Worm (Caenorhabditis elegans): ENCODE measurements around the gene rhi-1.

DNA sequence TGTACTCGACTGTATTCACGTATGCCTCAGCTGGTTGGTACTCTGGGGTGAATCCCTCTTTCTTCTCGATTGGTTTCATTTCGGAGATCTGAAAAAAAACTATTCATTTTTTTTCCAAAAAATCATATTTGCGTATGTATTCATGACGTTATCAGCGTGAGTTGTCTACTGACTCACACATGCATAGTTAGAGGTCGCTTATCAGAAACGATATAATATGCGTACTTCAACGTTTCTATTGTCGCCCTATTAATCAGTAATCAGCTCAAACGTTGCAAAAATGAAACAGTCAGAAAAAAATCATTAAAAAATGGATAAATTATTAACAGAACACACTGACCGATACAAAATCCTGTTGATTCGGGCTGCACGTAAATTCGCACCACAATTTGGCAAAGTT lies 29.8 kb upstream of the rhi-1 start:
- no peak for TF ChIP-seq elt-3 (tag; optimal IDR thresholded peaks at IDR 0.05)
- no peak for TF ChIP-seq sptf-1 (tag; optimal IDR thresholded peaks at IDR 0.05)
- TF ChIP-seq lsy-2 (tag; optimal IDR thresholded peaks at IDR 0.05), result no peak
- no peak for TF ChIP-seq unc-62 (GFP tag; optimal IDR thresholded peaks at IDR 0.05)
- TF ChIP-seq ham-2 (GFP tag; optimal IDR thresholded peaks at IDR 0.05), result no peak
- no peak for TF ChIP-seq nhr-28 (tag; optimal IDR thresholded peaks at IDR 0.05)

Measured in whole organism, mixed stage, embryonic.